Worm (Caenorhabditis elegans): ENCODE measurements around the gene trcs-2.

DNA sequence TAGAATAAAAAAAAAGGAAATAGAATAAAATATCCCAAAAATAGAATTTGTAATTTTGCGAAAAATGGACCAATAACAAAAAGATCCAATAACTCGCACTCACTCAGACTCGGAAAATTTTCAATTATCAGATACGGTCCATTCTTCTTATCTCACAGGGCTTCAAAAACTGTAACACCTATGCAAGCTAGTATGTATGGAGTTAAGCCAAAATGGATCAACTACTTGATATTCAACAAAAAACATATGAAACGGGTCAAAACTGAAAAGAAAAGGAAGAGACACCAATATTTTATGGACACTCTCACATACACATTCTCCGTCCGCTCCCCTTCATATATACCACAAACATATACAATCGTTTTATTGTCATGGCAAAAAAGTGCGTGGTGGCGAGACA is 36.7 kb upstream of the trcs-2 start, which contains the start of gene C34C6.9:
- TF ChIP-seq T22C8.4 (GFP tag; IDR thresholded peaks at IDR 0.05) (no peak), flt-1 (GFP tag; IDR thresholded peaks at IDR 0.05) (no peak), cog-1 (tag; optimal IDR thresholded peaks at IDR 0.05) (no peak), ztf-23 (GFP tag; IDR thresholded peaks at IDR 0.05) (no peak), med-1 (GFP tag; optimal IDR thresholded peaks at IDR 0.05; ENCODE audit: insufficient read depth) (no peak), klf-2 (GFP tag; conservative IDR thresholded peaks at IDR 0.05) (no peak), ztf-29 (GFP tag; IDR thresholded peaks at IDR 0.05) (no peak), tab-1 (GFP tag; IDR thresholded peaks at IDR 0.05) (no peak), ref-1 (GFP tag; conservative IDR thresholded peaks at IDR 0.05) (no peak)

All from whole organism, midembryonic.